Worm (Caenorhabditis elegans): ENCODE data around the gene W09H1.1.
A peak's percentile ranks its signal among the peaks of the same experiment; 100 is the strongest.

W09H1.1 gene

DNA sequence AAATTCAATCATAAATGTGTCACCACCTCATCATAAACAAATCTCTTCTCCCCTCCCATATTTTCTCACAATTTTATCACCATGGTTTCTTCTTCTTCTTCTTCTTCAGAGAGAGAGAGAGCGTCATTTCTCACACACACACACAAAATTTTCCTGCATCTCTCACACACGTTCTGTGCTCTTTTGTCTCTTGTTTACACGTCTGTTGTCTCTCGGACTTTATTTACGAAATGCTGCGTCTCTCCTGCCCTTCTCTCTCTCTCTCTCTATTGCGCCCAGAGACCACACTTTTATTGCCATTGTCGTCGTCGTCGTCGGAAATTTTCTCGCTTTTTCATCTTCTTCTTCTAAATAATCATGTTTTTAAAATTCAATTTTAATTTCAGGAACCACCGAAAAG, 13.8 kb upstream of the W09H1.1 start, which contains the start of gene lec-1:
TSS of gene lec-1 (plus strand) at position 387 of the 400 bp plus-strand sequence.
- TF ChIP-seq hrde-1 (tag; optimal IDR thresholded peaks at IDR 0.05; ENCODE audit: borderline replicate concordance) = no peak
- TF ChIP-seq snpc-1.3 (tag; optimal IDR thresholded peaks at IDR 0.05; ENCODE audit: insufficient read depth) = no peak
- no peak for TF ChIP-seq F37B4.10 (GFP tag; IDR thresholded peaks at IDR 0.05)
- TF ChIP-seq dox-1 (GFP tag; IDR thresholded peaks at IDR 0.05) = peak; percentile 55; the same call in 1 of the 2 replicates
- peak; percentile 12 for TF ChIP-seq ZK185.1 (tag; optimal IDR thresholded peaks at IDR 0.05; ENCODE audit: poor library complexity, severe bottlenecking)
- TF ChIP-seq mes-4 (tag; optimal IDR thresholded peaks at IDR 0.05) = no peak
- TF ChIP-seq pha-4 (tag; optimal IDR thresholded peaks at IDR 0.05) = peak; percentile 41
- TF ChIP-seq lin-35 (GFP tag; optimal IDR thresholded peaks at IDR 0.05) = peak in 1 of 3 experiments; percentile 16
- TF ChIP-seq let-607 (tag; optimal IDR thresholded peaks at IDR 0.05) = peak in 1 of 2 experiments; percentile 6
- no peak for TF ChIP-seq snpc-4 (GFP tag; optimal IDR thresholded peaks at IDR 0.05)
- TF ChIP-seq snpc-4 (tag; optimal IDR thresholded peaks at IDR 0.05) = peak in 2 of 4 experiments; percentile 0 to 8
- no peak for TF ChIP-seq F10E7.11 (tag; optimal IDR thresholded peaks at IDR 0.05)
- no peak for TF ChIP-seq chd-7 (tag; optimal IDR thresholded peaks at IDR 0.05)
- TF ChIP-seq T07F8.4 (tag; optimal IDR thresholded peaks at IDR 0.05) = no peak
- no peak for TF ChIP-seq nhr-27 (tag; optimal IDR thresholded peaks at IDR 0.05)
- TF ChIP-seq unc-62 (GFP tag; optimal IDR thresholded peaks at IDR 0.05) = no peak
- TF ChIP-seq egl-44 (GFP tag; IDR thresholded peaks at IDR 0.05) = no peak
- TF ChIP-seq lin-40 (tag; optimal IDR thresholded peaks at IDR 0.05) = peak; percentile 45
- no peak for TF ChIP-seq nfya-2 (GFP tag; IDR thresholded peaks at IDR 0.05)
- peak; percentile 1 for TF ChIP-seq lin-54 (GFP tag; optimal IDR thresholded peaks at IDR 0.05)
- TF ChIP-seq ztf-28 (GFP tag; IDR thresholded peaks at IDR 0.05) = no peak
- TF ChIP-seq rpc-1 (optimal IDR thresholded peaks at IDR 0.05) = no peak
- TF ChIP-seq rpc-1 (tag; optimal IDR thresholded peaks at IDR 0.05) = no peak
- TF ChIP-seq K12H6.12 (tag; optimal IDR thresholded peaks at IDR 0.05) = peak; percentile 24
- no peak for TF ChIP-seq ztf-22 (GFP tag; optimal IDR thresholded peaks at IDR 0.05)
- no peak for TF ChIP-seq ekl-4 (GFP tag; IDR thresholded peaks at IDR 0.05)
- peak; percentile 77 for TF ChIP-seq nhr-80 (tag; optimal IDR thresholded peaks at IDR 0.05)
- peak; percentile 79; the same call in 1 of the 2 replicates for TF ChIP-seq hmg-1.2 (GFP tag; IDR thresholded peaks at IDR 0.05)
- no peak for TF ChIP-seq B0336.3 (GFP tag; IDR thresholded peaks at IDR 0.05)
- TF ChIP-seq cebp-1 (GFP tag; IDR thresholded peaks at IDR 0.05) = no peak
- peak; percentile 55 for TF ChIP-seq cebp-1 (tag; optimal IDR thresholded peaks at IDR 0.05)
- TF ChIP-seq let-526 (GFP tag; IDR thresholded peaks at IDR 0.05) = no peak

DNA sequence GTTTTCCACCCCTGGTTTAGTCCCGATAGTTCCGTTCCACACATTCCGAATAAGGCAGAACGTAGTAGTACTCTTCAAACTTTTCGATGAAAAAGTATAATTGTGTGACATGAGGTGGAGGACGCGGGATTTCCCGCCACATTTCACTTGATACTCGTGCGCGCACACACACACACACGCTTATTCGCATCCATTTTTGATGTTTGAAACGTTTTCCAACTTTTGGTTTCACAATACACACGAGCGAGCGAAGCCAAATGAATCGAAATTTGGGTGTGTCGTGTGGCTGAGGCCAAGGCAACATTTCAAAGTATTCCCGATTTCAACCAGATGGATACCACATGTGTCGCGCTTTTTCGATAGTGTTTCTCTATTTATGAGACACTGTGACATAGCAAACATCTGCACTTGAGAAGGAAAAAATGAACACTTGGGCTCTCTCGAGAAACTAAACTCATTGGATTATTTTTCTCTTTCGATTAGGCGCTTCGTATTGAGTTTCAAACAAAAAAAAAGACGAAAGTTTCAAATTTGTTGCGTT, 12.3 kb upstream of the W09H1.1 start:
- TF ChIP-seq cebp-1 (GFP tag; IDR thresholded peaks at IDR 0.05) (no peak), cebp-1 (tag; optimal IDR thresholded peaks at IDR 0.05) (peak; percentile 60), lir-1 (GFP tag; conservative IDR thresholded peaks at IDR 0.05) (no peak)

DNA sequence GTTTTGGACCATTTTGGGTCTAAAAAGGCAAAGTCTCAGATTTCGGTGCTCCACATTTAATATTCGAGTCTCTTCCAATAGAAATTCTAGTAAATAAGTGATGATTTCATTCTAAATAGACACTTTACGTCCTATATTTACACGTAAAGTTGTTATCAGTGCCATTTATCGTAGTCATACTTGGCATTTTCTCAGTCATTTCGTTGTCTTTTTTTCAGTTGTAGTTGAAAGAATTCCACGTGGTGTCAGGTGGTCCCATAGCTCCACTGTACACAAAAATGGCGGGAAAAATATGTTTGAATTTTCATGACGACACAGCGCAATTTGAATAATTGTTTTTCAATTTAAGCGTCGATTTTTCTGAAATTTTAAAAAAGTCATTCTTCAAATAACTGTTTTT, 9.0 kb upstream of the W09H1.1 start:
- TF ChIP-seq egrh-3 (GFP tag; IDR thresholded peaks at IDR 0.05) (no peak), let-607 (tag; optimal IDR thresholded peaks at IDR 0.05) (peak; percentile 77 to 83), bed-2 (GFP tag; IDR thresholded peaks at IDR 0.05) (no peak), rcor-1 (GFP tag; IDR thresholded peaks at IDR 0.05) (no peak), zfh-2 (GFP tag; conservative IDR thresholded peaks at IDR 0.05) (no peak), madf-6 (GFP tag; IDR thresholded peaks at IDR 0.05) (no peak), nhr-80 (tag; optimal IDR thresholded peaks at IDR 0.05) (peak; percentile 50), mel-28 (tag; optimal IDR thresholded peaks at IDR 0.05; ENCODE audit: borderline replicate concordance) (no peak), dox-1 (GFP tag; IDR thresholded peaks at IDR 0.05) (no peak), ceh-40 (GFP tag; IDR thresholded peaks at IDR 0.05) (no peak), F52B5.7 (tag; optimal IDR thresholded peaks at IDR 0.05) (no peak), K11D2.4 (GFP tag; IDR thresholded peaks at IDR 0.05) (no peak), snpc-3.4 (tag; optimal IDR thresholded peaks at IDR 0.05) (no peak)

Measured in whole organism, young adult.